Fruit fly (Drosophila melanogaster): Measurements from ENCODE around the gene alph.

Gene alph

dm6 chr3R:29620712-29621479 lies 29.3 kb downstream of the alph start (continued):
- TF ChIP-seq stc (GFP tag; IDR thresholded peaks at IDR 0.05) (no peak), p53 (GFP tag; optimal IDR thresholded peaks at IDR 0.05) (no peak), cad (GFP tag; optimal IDR thresholded peaks at IDR 0.05) (no peak), CG9727 (GFP tag; optimal IDR thresholded peaks at IDR 0.05) (no peak), Opbp (GFP tag; IDR thresholded peaks at IDR 0.05; ENCODE audit: partially characterized antibody) (no peak), pan (optimal IDR thresholded peaks at IDR 0.05) (no peak), pan (GFP tag; optimal IDR thresholded peaks at IDR 0.05 in 1 of 2, IDR thresholded peaks at IDR 0.05 in 1 of 2) (no peak), sens (GFP tag) (peak; percentile 72), Hmr (GFP tag; optimal IDR thresholded peaks at IDR 0.05) (no peak), gem (tag; optimal IDR thresholded peaks at IDR 0.05) (peak; percentile 7), gro (GFP tag; optimal IDR thresholded peaks at IDR 0.05) (no peak), twi (tag; optimal IDR thresholded peaks at IDR 0.05) (peak; percentile 34), CG7839 (tag; optimal IDR thresholded peaks at IDR 0.05) (peak; percentile 12), cwo (GFP tag; optimal IDR thresholded peaks at IDR 0.05) (peak; percentile 56), Doc3 (GFP tag; IDR thresholded peaks at IDR 0.05; ENCODE audit: partially characterized antibody) (no peak), CG4707 (GFP tag; optimal IDR thresholded peaks at IDR 0.05) (no peak), sr (GFP tag; IDR thresholded peaks at IDR 0.05) (no peak), tll (GFP tag; optimal IDR thresholded peaks at IDR 0.05) (no peak), CG2889 (GFP tag; IDR thresholded peaks at IDR 0.05) (no peak), CG3163 (GFP tag; optimal IDR thresholded peaks at IDR 0.05) (no peak), CG7963 (GFP tag; IDR thresholded peaks at IDR 0.05; ENCODE audit: partially characterized antibody) (no peak), kni (GFP tag; optimal IDR thresholded peaks at IDR 0.05) (no peak), da (GFP tag; optimal IDR thresholded peaks at IDR 0.05) (no peak), ewg (GFP tag; optimal IDR thresholded peaks at IDR 0.05) (no peak), CG13894 (tag; optimal IDR thresholded peaks at IDR 0.05) (no peak), MESR4 (GFP tag; optimal IDR thresholded peaks at IDR 0.05) (no peak), sens-2 (GFP tag; IDR thresholded peaks at IDR 0.05) (peak; percentile 26; the same call in 1 of the 2 replicates), Atf-2 (GFP tag; optimal IDR thresholded peaks at IDR 0.05) (no peak), odd (GFP tag; optimal IDR thresholded peaks at IDR 0.05) (peak; percentile 17), fd102C (GFP tag; optimal IDR thresholded peaks at IDR 0.05) (no peak), lab (GFP tag; optimal IDR thresholded peaks at IDR 0.05) (peak; percentile 65), CG17385 (GFP tag; optimal IDR thresholded peaks at IDR 0.05) (no peak), sob (GFP tag; IDR thresholded peaks at IDR 0.05) (0 out of 2 replicates have a peak, but pooled peaks have one; percentile 27), tup (GFP tag; optimal IDR thresholded peaks at IDR 0.05) (no peak), Asciz (GFP tag; optimal IDR thresholded peaks at IDR 0.05) (no peak), HLHmδ (GFP tag; optimal IDR thresholded peaks at IDR 0.05) (no peak), grn (GFP tag; optimal IDR thresholded peaks at IDR 0.05) (peak; percentile 85), sc (optimal IDR thresholded peaks at IDR 0.05) (no peak), sc (GFP tag; optimal IDR thresholded peaks at IDR 0.05) (no peak), CG1603 (tag; optimal IDR thresholded peaks at IDR 0.05) (no peak), nerfin-1 (tag; optimal IDR thresholded peaks at IDR 0.05) (no peak), Fer1 (GFP tag; optimal IDR thresholded peaks at IDR 0.05) (peak; percentile 50), slou (GFP tag; optimal IDR thresholded peaks at IDR 0.05) (no peak), CrebB (tag; optimal IDR thresholded peaks at IDR 0.05) (no peak), CG4404 (GFP tag; IDR thresholded peaks at IDR 0.05) (no peak), gcm2 (GFP tag; optimal IDR thresholded peaks at IDR 0.05) (no peak), CG4617 (GFP tag; optimal IDR thresholded peaks at IDR 0.05; ENCODE audit: borderline replicate concordance) (no peak), NC2β (GFP tag; optimal IDR thresholded peaks at IDR 0.05) (no peak), CG6254 (GFP tag; optimal IDR thresholded peaks at IDR 0.05) (no peak)

Measured in whole organism, embryonic.